Worm (Caenorhabditis elegans) whole organism, L3 larva: ENCODE results near the gene Y49F6A.5.

Experiments
- ceh-82 ChIP-seq: fragments of 150-350 bp; optimal IDR thresholded peaks from 2 replicates; lab custom pipeline; 2014; ENCODE audit warnings: missing biosample characterization, missing genetic modification characterization
- elt-2 ChIP-seq: sonication (generic microtip); optimal IDR thresholded peaks from 2 replicates; lab custom pipeline; 2016; ENCODE audit warnings: missing genetic modification reagents, mild to moderate bottlenecking, missing genetic modification characterization, missing compliant biosample characterization
- elt-3 ChIP-seq, 3 experiments: fragments of 150-350 bp in 1 of 3; sonication (generic microtip) in 2 of 3; optimal IDR thresholded peaks; 2 replicates in 2 of 3; 4 replicates in 1 of 3; lab custom pipeline; 2014 to 2017; ENCODE audit warnings: missing biosample characterization in 3 of 3, missing genetic modification characterization in 3 of 3
- fos-1 ChIP-seq: fragments of 150-350 bp; optimal IDR thresholded peaks from 2 replicates; lab custom pipeline; 2014; ENCODE audit warnings: missing biosample characterization, missing genetic modification characterization
- jun-1 ChIP-seq: fragments of 150-350 bp; optimal IDR thresholded peaks from 2 replicates; lab custom pipeline; 2014; ENCODE audit warnings: missing biosample characterization, missing genetic modification reagents, missing genetic modification characterization
- nhr-12 ChIP-seq: fragments of 150-350 bp; optimal IDR thresholded peaks from 2 replicates; lab custom pipeline; 2014; ENCODE audit warnings: missing biosample characterization, missing genetic modification characterization
- nhr-28 ChIP-seq: fragments of 150-350 bp; optimal IDR thresholded peaks from 2 replicates; lab custom pipeline; 2014; ENCODE audit warnings: missing biosample characterization, missing genetic modification characterization
- nhr-76 ChIP-seq: fragments of 150-350 bp; sonication (generic microtip); optimal IDR thresholded peaks from 5 replicates; lab custom pipeline; 2014; ENCODE audit warnings: missing biosample characterization, missing genetic modification characterization
- pha-4 ChIP-seq: fragments of 150-350 bp; optimal IDR thresholded peaks from 2 replicates; lab custom pipeline; 2014; ENCODE audit warnings: missing biosample characterization, missing genetic modification reagents, missing genetic modification characterization
- pqm-1 ChIP-seq: fragments of 150-350 bp; optimal IDR thresholded peaks from 2 replicates; lab custom pipeline; 2017; ENCODE audit warnings: missing biosample characterization, missing genetic modification characterization, inconsistent platforms
- snpc-4 ChIP-seq: fragments of 150-350 bp; optimal IDR thresholded peaks from 2 replicates; lab custom pipeline; 2014; ENCODE audit warnings: missing biosample characterization, missing genetic modification characterization
- unc-62 ChIP-seq: fragments of 150-350 bp; sonication (generic microtip); optimal IDR thresholded peaks from 4 replicates; lab custom pipeline; 2014; ENCODE audit warnings: missing biosample characterization, missing genetic modification reagents, missing genetic modification characterization
- ztf-11 ChIP-seq: fragments of 150-350 bp; optimal IDR thresholded peaks from 2 replicates; lab custom pipeline; 2014; ENCODE audit warnings: missing biosample characterization, missing genetic modification characterization

DNA sequence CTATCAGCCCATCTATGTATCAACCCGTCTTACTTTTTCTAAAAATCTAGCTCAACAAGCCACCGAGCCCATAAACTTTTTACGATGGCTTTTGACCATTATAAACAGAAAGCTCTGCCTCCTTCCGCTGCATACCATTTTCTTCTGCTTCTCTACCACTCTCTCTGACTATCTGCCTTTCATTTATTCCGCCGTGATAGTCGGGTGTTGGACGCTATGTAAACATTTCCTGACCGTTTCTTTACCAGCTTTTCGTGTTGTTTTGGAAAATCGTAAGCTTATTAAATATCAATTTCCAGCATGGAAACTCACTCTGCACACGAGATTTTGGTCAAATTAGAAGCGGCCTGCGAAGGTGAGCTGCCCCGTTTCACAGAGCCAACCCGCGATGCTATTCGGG is 7.8 kb upstream of the Y49F6A.5 start, which contains the start of gene F40E12.1:
- TF ChIP-seq ztf-11 (tag; lab: Kevin White, UChicago): no peak
- TF ChIP-seq elt-2 (tag; lab: Kevin White, UChicago): no peak
- no peak for TF ChIP-seq unc-62
- TF ChIP-seq pqm-1 (tag; lab: Kevin White, UChicago): no peak
- no peak for TF ChIP-seq nhr-76 (tag; lab: Kevin White, UChicago)
- TF ChIP-seq elt-3 (tag; optimal IDR thresholded peaks at IDR 0.05; lab: Kevin White, UChicago): no peak
- no peak for TF ChIP-seq jun-1 (tag; lab: Kevin White, UChicago)
- TF ChIP-seq nhr-12 (tag; lab: Kevin White, UChicago): no peak
- no peak for TF ChIP-seq snpc-4
- no peak for TF ChIP-seq fos-1 (tag; lab: Kevin White, UChicago)
- TF ChIP-seq pha-4 (tag; lab: Kevin White, UChicago): no peak
- TF ChIP-seq nhr-28 (tag; lab: Kevin White, UChicago): no peak
- TF ChIP-seq ceh-82 (tag; lab: Kevin White, UChicago): no peak
